Worm (Caenorhabditis elegans) whole organism, L4 larva: ENCODE measurements around the gene Y46H3C.7.
A peak's percentile ranks its signal among the peaks of the same experiment; 100 is the strongest.

ENCODE experiments used
- D1046.2 ChIP-seq: fragments of 200-800 bp; sonication (Bioruptor generic); IDR thresholded peaks from 2 replicates; pipeline ENCODE4 v1.3.6; 2022; ENCODE audit warnings: missing genetic modification characterization, missing compliant biosample characterization
- F26F4.8 ChIP-seq: fragments of 200-800 bp; sonication (Bioruptor generic); conservative IDR thresholded peaks from 2 replicates; pipeline ENCODE4 v1.3.6; 2022; ENCODE audit warnings: missing genetic modification characterization, missing compliant biosample characterization
- T26A8.4 ChIP-seq: fragments of 200-800 bp; sonication (Bioruptor generic); IDR thresholded peaks from 2 replicates; pipeline ENCODE4 v1.3.6; 2022; ENCODE audit warnings: missing genetic modification characterization, missing compliant biosample characterization
- Y105C5A.15 ChIP-seq: fragments of 200-800 bp; sonication (Bioruptor generic); IDR thresholded peaks from 2 replicates; pipeline ENCODE4 v1.3.6; 2022; ENCODE audit warnings: missing genetic modification characterization, missing compliant biosample characterization
- Y48G9A.11 ChIP-seq: fragments of 200-800 bp; sonication (Bioruptor generic); IDR thresholded peaks from 2 replicates; pipeline ENCODE4 v1.3.6; 2022; ENCODE audit warnings: missing genetic modification reagents, missing genetic modification characterization, missing compliant biosample characterization
- Y5F2A.4 ChIP-seq: fragments of 200-800 bp; sonication (Bioruptor generic); optimal IDR thresholded peaks from 2 replicates; lab custom pipeline; 2018; ENCODE audit warnings: mild to moderate bottlenecking, missing genetic modification characterization, missing compliant biosample characterization
- ZK337.2 ChIP-seq: fragments of 200-800 bp; sonication (Bioruptor generic); IDR thresholded peaks from 2 replicates; pipeline ENCODE4 v1.3.6; 2022; ENCODE audit warnings: missing genetic modification reagents, missing genetic modification characterization, missing compliant biosample characterization
- ZK546.5 ChIP-seq, 2 experiments: sonication (generic microtip); optimal IDR thresholded peaks; 2 replicates each; lab custom pipeline; 2017; ENCODE audit warnings: missing biosample characterization in 2 of 2, missing genetic modification characterization in 2 of 2
- attf-4 ChIP-seq: sonication (generic microtip); optimal IDR thresholded peaks from 3 replicates; lab custom pipeline; 2017; ENCODE audit warnings: missing biosample characterization, missing genetic modification characterization
- ceh-20 ChIP-seq: fragments of 200-800 bp; sonication (Bioruptor generic); IDR thresholded peaks from 2 replicates; pipeline ENCODE4 v1.3.6; 2022; ENCODE audit warnings: missing genetic modification reagents, missing genetic modification characterization, missing compliant biosample characterization
- ceh-32 ChIP-seq: sonication (generic microtip); optimal IDR thresholded peaks from 2 replicates; lab custom pipeline; 2016; ENCODE audit warnings: mild to moderate bottlenecking, missing genetic modification characterization, missing compliant biosample characterization; ENCODE audit not compliant: poor library complexity
- ceh-62 ChIP-seq: sonication (generic microtip); optimal IDR thresholded peaks from 2 replicates; lab custom pipeline; 2017; ENCODE audit warnings: missing biosample characterization, missing genetic modification characterization
- ceh-82 ChIP-seq: sonication (generic microtip); optimal IDR thresholded peaks from 2 replicates; lab custom pipeline; 2017; ENCODE audit warnings: missing biosample characterization, missing genetic modification characterization
- ces-1 ChIP-seq: fragments of 150-350 bp; sonication (generic microtip); optimal IDR thresholded peaks from 4 replicates; lab custom pipeline; 2014; ENCODE audit warnings: missing biosample characterization, missing genetic modification reagents, missing genetic modification characterization
- daf-12 ChIP-seq: fragments of 150-350 bp; optimal IDR thresholded peaks from 2 replicates; lab custom pipeline; 2014; ENCODE audit warnings: missing biosample characterization, missing genetic modification reagents, missing genetic modification characterization
- egl-43 ChIP-seq: fragments of 200-800 bp; sonication (Bioruptor generic); IDR thresholded peaks from 2 replicates; pipeline ENCODE4 v1.3.6; 2022; ENCODE audit warnings: missing genetic modification reagents, missing genetic modification characterization, missing compliant biosample characterization
- lim-7 ChIP-seq: fragments of 200-800 bp; sonication (Bioruptor generic); IDR thresholded peaks from 2 replicates; pipeline ENCODE4 v1.3.6; 2022; ENCODE audit warnings: missing genetic modification characterization, missing compliant biosample characterization
- lin-13 ChIP-seq: fragments of 150-350 bp; optimal IDR thresholded peaks from 2 replicates; lab custom pipeline; 2014; ENCODE audit warnings: missing biosample characterization, missing genetic modification reagents, missing genetic modification characterization
- lsy-2 ChIP-seq, 2 experiments: fragments of 150-350 bp in 1 of 2; sonication (generic microtip) in 1 of 2; optimal IDR thresholded peaks; 2 replicates each; lab custom pipeline; 2014 to 2017; ENCODE audit warnings: missing biosample characterization in 2 of 2, missing genetic modification characterization in 2 of 2
- mep-1 ChIP-seq: fragments of 150-350 bp; sonication (generic microtip); optimal IDR thresholded peaks from 3 replicates; lab custom pipeline; 2014; ENCODE audit warnings: missing biosample characterization, missing genetic modification characterization
- mes-2 ChIP-seq: sonication (generic microtip); optimal IDR thresholded peaks from 2 replicates; lab custom pipeline; 2016; ENCODE audit warnings: missing genotype, mild to moderate bottlenecking, missing genetic modification characterization, missing compliant biosample characterization; ENCODE audit not compliant: poor library complexity, severe bottlenecking
- mxl-2 ChIP-seq: fragments of 200-800 bp; sonication (Bioruptor generic); conservative IDR thresholded peaks from 2 replicates; pipeline ENCODE4 v1.3.6; 2022; ENCODE audit warnings: missing genetic modification reagents, missing genetic modification characterization, missing compliant biosample characterization
- nhr-10 ChIP-seq: fragments of 150-350 bp; optimal IDR thresholded peaks from 2 replicates; lab custom pipeline; 2014; ENCODE audit warnings: missing biosample characterization, missing genetic modification characterization
- nhr-11 ChIP-seq: fragments of 150-350 bp; optimal IDR thresholded peaks from 2 replicates; lab custom pipeline; 2014; ENCODE audit warnings: missing biosample characterization, missing genetic modification characterization
- nhr-28 ChIP-seq: fragments of 150-350 bp; optimal IDR thresholded peaks from 2 replicates; lab custom pipeline; 2014; ENCODE audit warnings: missing biosample characterization, missing genetic modification characterization
- nhr-76 ChIP-seq: fragments of 150-350 bp; optimal IDR thresholded peaks from 2 replicates; lab custom pipeline; 2014; ENCODE audit warnings: missing biosample characterization, missing genetic modification characterization
- nhr-77 ChIP-seq: fragments of 150-350 bp; optimal IDR thresholded peaks from 2 replicates; lab custom pipeline; 2014; ENCODE audit warnings: missing biosample characterization, missing genetic modification characterization
- php-3 ChIP-seq: fragments of 200-800 bp; sonication (Bioruptor generic); IDR thresholded peaks from 2 replicates; pipeline ENCODE4 v1.3.6; 2022; ENCODE audit warnings: missing genetic modification reagents, missing genetic modification characterization, missing compliant biosample characterization
- pqm-1 ChIP-seq: sonication (generic microtip); optimal IDR thresholded peaks from 2 replicates; lab custom pipeline; 2017; ENCODE audit warnings: missing biosample characterization, missing genetic modification characterization
- sdz-12 ChIP-seq: fragments of 200-800 bp; sonication (Bioruptor generic); optimal IDR thresholded peaks from 2 replicates; lab custom pipeline; 2018; ENCODE audit warnings: mild to moderate bottlenecking, missing genetic modification characterization, missing compliant biosample characterization
- skn-1 ChIP-seq: fragments of 150-350 bp; optimal IDR thresholded peaks from 2 replicates; lab custom pipeline; 2014; ENCODE audit warnings: missing biosample characterization, missing genetic modification characterization
- tra-1 ChIP-seq: fragments of 200-800 bp; sonication (Bioruptor generic); IDR thresholded peaks from 2 replicates; pipeline ENCODE4 v1.3.6; 2022; ENCODE audit warnings: missing genetic modification reagents, missing genetic modification characterization, missing compliant biosample characterization
- unc-62 ChIP-seq, 3 experiments: fragments of 150-350 bp in 1 of 3; sonication (generic microtip); optimal IDR thresholded peaks in 2 of 3; peaks in 1 of 3; 1 replicate in 1 of 3; 2 replicates in 2 of 3; lab custom pipeline; 2014 to 2017; ENCODE audit warnings: missing biosample characterization in 3 of 3, missing genetic modification characterization in 3 of 3, missing genetic modification reagents in 3 of 3, missing genotype in 1 of 3
- vab-7 ChIP-seq: fragments of 200-800 bp; sonication (Bioruptor generic); IDR thresholded peaks from 2 replicates; pipeline ENCODE4 v1.3.6; 2022; ENCODE audit warnings: missing genetic modification reagents, missing genetic modification characterization, missing compliant biosample characterization
- zip-11 ChIP-seq: fragments of 200-800 bp; sonication (Bioruptor generic); IDR thresholded peaks from 2 replicates; pipeline ENCODE4 v1.3.6; 2022; ENCODE audit warnings: missing genetic modification characterization, missing compliant biosample characterization
- ztf-11 ChIP-seq: fragments of 150-350 bp; optimal IDR thresholded peaks from 2 replicates; lab custom pipeline; 2014; ENCODE audit warnings: missing biosample characterization, missing genetic modification characterization
- ztf-7 ChIP-seq: fragments of 150-350 bp; optimal IDR thresholded peaks from 2 replicates; lab custom pipeline; 2014; ENCODE audit warnings: missing biosample characterization, missing genetic modification characterization

The Y46H3C.7 gene

ce11 chrV:1721966-1722365 lies 28.1 kb upstream of the Y46H3C.7 start, which contains the start of gene srw-101:
srw-101 (plus strand) TSS chrV:1722266.
- no peak for TF ChIP-seq vab-7
- no peak for TF ChIP-seq zip-11 (GFP tag; lab: Robert Waterston, UW)
- no peak for TF ChIP-seq mep-1 (tag; lab: Kevin White, UChicago)
- TF ChIP-seq lin-13 (GFP tag; lab: Kevin White, UChicago), result no peak
- no peak for TF ChIP-seq pqm-1 (tag; lab: Kevin White, UChicago)
- TF ChIP-seq T26A8.4 (GFP tag; lab: Robert Waterston, UW), result no peak
- TF ChIP-seq ztf-11, result no peak
- no peak for TF ChIP-seq ceh-20
- no peak for TF ChIP-seq egl-43
- TF ChIP-seq ztf-7 (tag; lab: Kevin White, UChicago), result no peak
- no peak for TF ChIP-seq ZK337.2 (GFP tag; lab: Robert Waterston, UW)
- no peak for TF ChIP-seq lsy-2 (tag; optimal IDR thresholded peaks at IDR 0.05; lab: Kevin White, UChicago)
- no peak for TF ChIP-seq ces-1
- TF ChIP-seq, all 104 proteins: peak for 0

- TF ChIP-seq attf-4 (tag; lab: Kevin White, UChicago), result no peak
- TF ChIP-seq nhr-76 (tag; lab: Kevin White, UChicago), result no peak
- TF ChIP-seq php-3 (GFP tag; lab: Robert Waterston, UW), result no peak
- no peak for TF ChIP-seq ZK546.5 (tag; optimal IDR thresholded peaks at IDR 0.05; lab: Kevin White, UChicago)
- no peak for TF ChIP-seq ceh-82 (tag; lab: Kevin White, UChicago)
- TF ChIP-seq nhr-77 (tag; lab: Kevin White, UChicago), result no peak
- no peak for TF ChIP-seq vab-7
- TF ChIP-seq mes-2, result no peak
- TF ChIP-seq nhr-28 (tag; lab: Kevin White, UChicago), result no peak
- TF ChIP-seq unc-62 (GFP tag; optimal IDR thresholded peaks at IDR 0.05 in 1 of 2; lab: Kevin White, UChicago), result no peak
- no peak for TF ChIP-seq unc-62 (tag; optimal IDR thresholded peaks at IDR 0.05; lab: Kevin White, UChicago)
- no peak for TF ChIP-seq tra-1
- TF ChIP-seq Y5F2A.4, result no peak
- no peak for TF ChIP-seq nhr-11
- TF ChIP-seq, all 104 proteins: peak for 0
Measured at ce11 chrV:1719927-1720326, 26.1 kb upstream of the Y46H3C.7 start, which contains the start of gene srw-102. srw-102 (plus strand) TSS chrV:1720227.

DNA sequence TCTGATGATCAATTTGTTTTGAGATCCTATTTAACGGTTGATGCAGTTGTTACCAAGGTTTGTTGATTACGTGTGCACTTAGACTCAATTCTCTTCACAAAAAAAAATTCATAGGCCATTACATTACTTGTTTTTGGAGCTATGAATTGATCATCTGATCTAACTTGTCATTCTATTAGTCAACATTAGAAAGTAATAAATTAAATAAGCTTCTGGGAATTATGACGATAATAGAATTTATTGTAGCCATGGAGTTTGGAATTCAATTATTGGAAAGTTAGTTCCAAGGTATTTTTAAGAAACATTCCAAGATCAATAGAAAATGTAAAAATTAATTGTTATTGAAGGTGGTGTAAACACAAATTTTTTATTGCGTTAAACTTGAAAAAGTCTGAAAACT lies 24.4 kb upstream of the Y46H3C.7 start:
- TF ChIP-seq ces-1, result peak; percentile 5
- TF ChIP-seq sdz-12 (GFP tag; lab: Kevin White, UChicago), result no peak

ce11 chrV:1716892-1717291 lies 23.1 kb upstream of the Y46H3C.7 start, which contains the start of gene srw-103:
srw-103 (plus strand) TSS chrV:1717192.
- TF ChIP-seq F26F4.8 (no peak), daf-12 (tag; lab: Kevin White, UChicago) (no peak), lim-7 (no peak), ceh-32 (no peak), skn-1 (tag; lab: Kevin White, UChicago) (no peak), mxl-2 (GFP tag; lab: Robert Waterston, UW) (no peak), egl-43 (no peak), Y105C5A.15 (no peak), Y48G9A.11 (GFP tag; lab: Robert Waterston, UW) (no peak), ceh-62 (tag; lab: Kevin White, UChicago) (no peak), ztf-7 (tag; lab: Kevin White, UChicago) (no peak), D1046.2 (GFP tag; lab: Robert Waterston, UW) (no peak), nhr-28 (tag; lab: Kevin White, UChicago) (no peak), nhr-10 (no peak)
